Fruit fly (Drosophila melanogaster) whole organism, embryonic: ENCODE measurements around the gene CG13026.

ENCODE experiments used
- CG10267 ChIP-seq: fragments of 200-800 bp; sonication (Bioruptor generic); optimal IDR thresholded peaks from 2 replicates; lab custom pipeline; 2018; ENCODE audit warnings: missing biosample characterization, mild to moderate bottlenecking, missing genetic modification characterization, moderate library complexity
- CG12219 ChIP-seq: fragments of 200-800 bp; sonication (Bioruptor generic); optimal IDR thresholded peaks from 3 replicates; lab custom pipeline; 2018; ENCODE audit warnings: missing biosample characterization, mild to moderate bottlenecking, missing genetic modification characterization
- CG13424 ChIP-seq: fragments of 200-800 bp; sonication (Bioruptor generic); optimal IDR thresholded peaks from 2 replicates; lab custom pipeline; 2019; ENCODE audit warnings: missing biosample characterization, mild to moderate bottlenecking, missing genetic modification characterization, moderate library complexity
- CG14050 ChIP-seq: fragments of 200-800 bp; sonication (Bioruptor generic); IDR thresholded peaks from 3 replicates; pipeline ENCODE4 v1.3.6; 2022; ENCODE audit warnings: missing biosample characterization, missing genetic modification characterization
- CG15514 ChIP-seq: fragments of 200-800 bp; sonication (Bioruptor generic); optimal IDR thresholded peaks from 3 replicates; lab custom pipeline; 2017; ENCODE audit warnings: missing biosample characterization, missing genetic modification characterization, mild to moderate bottlenecking, moderate library complexity, missing genetic modification reagents
- CG2120 ChIP-seq: fragments of 200-800 bp; sonication (Bioruptor generic); optimal IDR thresholded peaks from 3 replicates; lab custom pipeline; 2016; ENCODE audit warnings: missing biosample characterization, missing genetic modification characterization
- CG2889 ChIP-seq: fragments of 200-800 bp; sonication (Bioruptor generic); IDR thresholded peaks from 3 replicates; pipeline ENCODE4 v1.3.6; 2022; ENCODE audit warnings: missing biosample characterization, missing genetic modification characterization
- CG30020 ChIP-seq: fragments of 200-800 bp; optimal IDR thresholded peaks from 2 replicates; lab custom pipeline; 2019; ENCODE audit warnings: missing biosample characterization, mild to moderate bottlenecking, missing genetic modification characterization, moderate library complexity
- CG34422 ChIP-seq: fragments of 200-800 bp; sonication (Bioruptor generic); IDR thresholded peaks from 3 replicates; pipeline ENCODE4 v1.3.6; 2022; ENCODE audit warnings: missing biosample characterization, missing genetic modification characterization
- CG4360 ChIP-seq: fragments of 200-800 bp; sonication (Bioruptor generic); IDR thresholded peaks from 2 replicates; pipeline ENCODE4 v1.3.6; 2022; ENCODE audit warnings: missing biosample characterization, missing genetic modification characterization
- CG5953 ChIP-seq: fragments of 200-800 bp; sonication (Bioruptor generic); IDR thresholded peaks from 2 replicates; pipeline ENCODE4 v1.3.6; 2022; ENCODE audit warnings: missing biosample characterization, missing genetic modification characterization
- CG6765 ChIP-seq: fragments of 200-800 bp; sonication (Bioruptor generic); optimal IDR thresholded peaks from 3 replicates; lab custom pipeline; 2017; ENCODE audit warnings: missing biosample characterization, mild to moderate bottlenecking, missing genetic modification characterization
- CG6791 ChIP-seq: fragments of 200-800 bp; sonication (Bioruptor generic); IDR thresholded peaks from 3 replicates; pipeline ENCODE4 v1.3.6; 2022; ENCODE audit warnings: missing biosample characterization, missing genetic modification characterization; ENCODE audit not compliant: partially characterized antibody
- CG8290 ChIP-seq, 3 experiments: fragments of 200-800 bp; sonication (Bioruptor generic); optimal IDR thresholded peaks; 2 replicates each; lab custom pipeline; 2016 to 2019; ENCODE audit warnings: missing biosample characterization in 3 of 3, missing genetic modification characterization in 3 of 3, mild to moderate bottlenecking in 2 of 3, moderate library complexity in 1 of 3
- CTCF ChIP-seq: fragments of 200-800 bp; sonication (Bioruptor generic); optimal IDR thresholded peaks from 2 replicates; lab custom pipeline; 2017; ENCODE audit warnings: missing biosample characterization, mild to moderate bottlenecking, missing genetic modification characterization, moderate library complexity
- D19B ChIP-seq: fragments of 200-800 bp; sonication (Bioruptor generic); optimal IDR thresholded peaks from 2 replicates; lab custom pipeline; 2017; ENCODE audit warnings: missing biosample characterization, mild to moderate bottlenecking, missing genetic modification characterization
- Dbx ChIP-seq: fragments of 200-800 bp; sonication (Bioruptor generic); IDR thresholded peaks from 3 replicates; pipeline ENCODE4 v1.3.6; 2022; ENCODE audit warnings: missing biosample characterization, missing genetic modification characterization
- Ets65A ChIP-seq: fragments of 200-800 bp; sonication (Bioruptor generic); peaks from one replicate; lab custom pipeline; 2016; ENCODE audit warnings: missing biosample characterization, missing genetic modification characterization
- Fer1 ChIP-seq: fragments of 200-800 bp; sonication (Bioruptor generic); optimal IDR thresholded peaks from 2 replicates; lab custom pipeline; 2017; ENCODE audit warnings: missing biosample characterization, mild to moderate bottlenecking, missing genetic modification characterization
- Hand ChIP-seq: fragments of 200-800 bp; sonication (Bioruptor generic); optimal IDR thresholded peaks from 2 replicates; lab custom pipeline; 2017; ENCODE audit warnings: mild to moderate bottlenecking, missing biosample characterization, missing genetic modification reagents, missing genetic modification characterization
- Mes4 ChIP-seq: fragments of 200-800 bp; sonication (Bioruptor generic); optimal IDR thresholded peaks from 2 replicates; lab custom pipeline; 2016; ENCODE audit warnings: missing biosample characterization, missing genetic modification characterization
- NC2β ChIP-seq: fragments of 200-800 bp; sonication (Bioruptor generic); optimal IDR thresholded peaks from 2 replicates; lab custom pipeline; 2016; ENCODE audit warnings: missing biosample characterization, missing genetic modification characterization
- Neu2 ChIP-seq: fragments of 200-800 bp; sonication (Bioruptor generic); optimal IDR thresholded peaks from 3 replicates; lab custom pipeline; 2016; ENCODE audit warnings: missing biosample characterization, missing genetic modification characterization, borderline replicate concordance
- Opbp ChIP-seq: fragments of 200-800 bp; sonication (Bioruptor generic); IDR thresholded peaks from 3 replicates; pipeline ENCODE4 v1.3.6; 2022; ENCODE audit warnings: missing biosample characterization, missing genetic modification characterization; ENCODE audit not compliant: partially characterized antibody
- PHDP ChIP-seq: fragments of 200-800 bp; sonication (Bioruptor generic); optimal IDR thresholded peaks from 3 replicates; lab custom pipeline; 2018; ENCODE audit warnings: missing biosample characterization, mild to moderate bottlenecking, missing genetic modification characterization, moderate library complexity
- Sox100B ChIP-seq: fragments of 200-800 bp; sonication (Bioruptor generic); optimal IDR thresholded peaks from 3 replicates; lab custom pipeline; 2018; ENCODE audit warnings: missing biosample characterization, mild to moderate bottlenecking, missing genetic modification characterization
- Taf1 ChIP-seq: fragments of 200-800 bp; sonication (Bioruptor generic); IDR thresholded peaks from 2 replicates; pipeline ENCODE4 v1.3.6; 2022; ENCODE audit warnings: missing biosample characterization, missing genetic modification characterization
- Tbp ChIP-seq: fragments of >200 bp; optimal IDR thresholded peaks from 2 replicates; lab custom pipeline; 2018; ENCODE audit warnings: missing biosample characterization, missing genetic modification characterization
- Trl ChIP-seq, 3 experiments: fragments of >200 bp in 2 of 3; fragments of 200-800 bp in 1 of 3; sonication (Bioruptor generic) in 1 of 3; optimal IDR thresholded peaks; 2 replicates in 1 of 3; 3 replicates in 2 of 3; lab custom pipeline; 2016 to 2017; ENCODE audit warnings: missing biosample characterization in 1 of 3, missing genetic modification characterization in 1 of 3
- abd-A ChIP-seq: fragments of 200-800 bp; sonication (Bioruptor generic); optimal IDR thresholded peaks from 3 replicates; lab custom pipeline; 2019; ENCODE audit warnings: missing biosample characterization, mild to moderate bottlenecking, missing genetic modification characterization, moderate library complexity
- ase ChIP-seq: fragments of 200-800 bp; sonication (Bioruptor generic); IDR thresholded peaks from 3 replicates; pipeline ENCODE4 v1.3.6; 2022; ENCODE audit warnings: missing biosample characterization, missing genetic modification characterization
- cad ChIP-seq: fragments of >200 bp; optimal IDR thresholded peaks from 2 replicates; lab custom pipeline; 2017; ENCODE audit warnings: missing biosample characterization, missing genetic modification characterization
- da ChIP-seq: fragments of 200-800 bp; sonication (Bioruptor generic); optimal IDR thresholded peaks from 2 replicates; lab custom pipeline; 2016; ENCODE audit warnings: missing biosample characterization, missing genetic modification characterization
- dan ChIP-seq: fragments of 200-800 bp; sonication (Bioruptor generic); IDR thresholded peaks from 2 replicates; pipeline ENCODE4 v1.3.6; 2022; ENCODE audit warnings: missing biosample characterization, missing genetic modification characterization
- esg ChIP-seq: fragments of 200-800 bp; sonication (Bioruptor generic); conservative IDR thresholded peaks from 2 replicates; pipeline ENCODE4 v1.3.6; 2022; ENCODE audit warnings: missing biosample characterization, missing genetic modification characterization
- fd3F ChIP-seq: fragments of 200-800 bp; sonication (Bioruptor generic); optimal IDR thresholded peaks from 2 replicates; lab custom pipeline; 2018; ENCODE audit warnings: missing biosample characterization, mild to moderate bottlenecking, missing genetic modification characterization, moderate library complexity
- gcm2 ChIP-seq: fragments of 200-800 bp; sonication (Bioruptor generic); optimal IDR thresholded peaks from 2 replicates; lab custom pipeline; 2016; ENCODE audit warnings: missing biosample characterization, missing genetic modification characterization
- hkb ChIP-seq, 2 experiments: fragments of 200-800 bp in 1 of 2; fragments of >200 bp in 1 of 2; sonication (Bioruptor generic) in 1 of 2; IDR thresholded peaks in 1 of 2; optimal IDR thresholded peaks in 1 of 2; 2 replicates each; pipeline versions ENCODE4 v1.3.6 to Lab custom; 2017 to 2022; ENCODE audit warnings: missing biosample characterization in 1 of 2, missing genetic modification characterization in 1 of 2
- jigr1 ChIP-seq: fragments of 200-800 bp; sonication (Bioruptor generic); IDR thresholded peaks from 3 replicates; pipeline ENCODE4 v1.3.6; 2022; ENCODE audit warnings: missing biosample characterization, missing genetic modification characterization
- knrl ChIP-seq: fragments of 200-800 bp; sonication (Bioruptor generic); IDR thresholded peaks from 3 replicates; pipeline ENCODE4 v1.3.6; 2022; ENCODE audit warnings: missing biosample characterization, missing genetic modification characterization; ENCODE audit not compliant: partially characterized antibody
- nau ChIP-seq: fragments of 200-800 bp; sonication (Bioruptor generic); optimal IDR thresholded peaks from 3 replicates; lab custom pipeline; 2017; ENCODE audit warnings: missing biosample characterization, mild to moderate bottlenecking, missing genetic modification characterization, missing genetic modification reagents
- nom ChIP-seq: fragments of 200-800 bp; sonication (Bioruptor generic); optimal IDR thresholded peaks from 2 replicates; lab custom pipeline; 2017; ENCODE audit warnings: missing biosample characterization, missing genetic modification characterization, mild to moderate bottlenecking, moderate library complexity, missing genetic modification reagents
- pzg ChIP-seq: fragments of 200-800 bp; sonication (Bioruptor generic); optimal IDR thresholded peaks from 3 replicates; lab custom pipeline; 2018; ENCODE audit warnings: missing biosample characterization, mild to moderate bottlenecking, missing genetic modification characterization, moderate library complexity
- repo ChIP-seq: fragments of 200-800 bp; sonication (Bioruptor generic); optimal IDR thresholded peaks from 2 replicates; lab custom pipeline; 2016; ENCODE audit warnings: missing biosample characterization, missing genetic modification characterization
- sim ChIP-seq: fragments of 200-800 bp; sonication (Bioruptor generic); IDR thresholded peaks from 2 replicates; pipeline ENCODE4 v1.3.6; 2022; ENCODE audit warnings: missing biosample characterization, missing genetic modification characterization
- slp2 ChIP-seq: fragments of 200-800 bp; sonication (Bioruptor generic); optimal IDR thresholded peaks from 2 replicates; lab custom pipeline; 2016; ENCODE audit warnings: missing biosample characterization, missing genetic modification characterization
- sob ChIP-seq: fragments of 200-800 bp; sonication (Bioruptor generic); IDR thresholded peaks from 2 replicates; pipeline ENCODE4 v1.3.6; 2022; ENCODE audit warnings: missing biosample characterization, missing genetic modification characterization
- sqz ChIP-seq: fragments of 200-800 bp; sonication (Bioruptor generic); optimal IDR thresholded peaks from 3 replicates; lab custom pipeline; 2018; ENCODE audit warnings: missing biosample characterization, mild to moderate bottlenecking, missing genetic modification characterization
- vnd ChIP-seq: fragments of 200-800 bp; sonication (Bioruptor generic); IDR thresholded peaks from 3 replicates; pipeline ENCODE4 v1.3.6; 2022; ENCODE audit warnings: missing biosample characterization, missing genetic modification characterization; ENCODE audit not compliant: partially characterized antibody
- wek ChIP-seq: fragments of 200-800 bp; sonication (Bioruptor generic); optimal IDR thresholded peaks from 3 replicates; lab custom pipeline; 2018; ENCODE audit warnings: missing biosample characterization, mild to moderate bottlenecking, missing genetic modification characterization, moderate library complexity

Gene CG13026

DNA sequence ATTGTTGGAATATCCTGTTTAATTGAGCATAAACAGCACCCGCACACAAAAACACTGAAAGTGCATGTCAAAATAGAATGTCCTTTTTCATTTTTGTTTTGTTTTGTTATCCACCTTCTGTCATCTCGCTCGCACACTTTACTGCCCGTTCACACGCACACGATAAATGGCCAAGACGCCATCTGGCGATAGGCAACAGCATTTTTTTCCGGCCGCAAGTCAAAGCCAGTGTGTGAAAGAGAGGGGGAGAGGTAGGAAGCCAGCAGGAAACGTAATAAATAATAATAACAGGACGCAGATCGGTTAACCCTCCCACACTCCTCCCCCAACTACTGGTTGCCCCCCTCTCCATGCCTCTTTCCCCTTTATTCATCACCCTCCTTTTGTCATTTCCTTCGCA is 43.9 kb upstream of the CG13026 start (continued):
- peak; percentile 72 for TF ChIP-seq abd-A
- TF ChIP-seq slp2 (GFP tag; lab: Kevin White, UChicago) = no peak
- peak; percentile 8 for TF ChIP-seq CG10267
- 0 out of 3 replicates have a peak, but pooled peaks have one; percentile 37 for TF ChIP-seq knrl (GFP tag; lab: Robert Waterston, UW)
- TF ChIP-seq da = peak; percentile 12
- peak; percentile 9 for TF ChIP-seq cad (GFP tag; lab: Kevin White, UChicago)
- no peak for TF ChIP-seq CG5953 (GFP tag; lab: Robert Waterston, UW)
- 0 out of 2 replicates have a peak, but pooled peaks have one; percentile 17 for TF ChIP-seq sob (GFP tag; lab: Robert Waterston, UW)
- TF ChIP-seq CTCF (GFP tag; lab: Kevin White, UChicago) = peak; percentile 92
- TF ChIP-seq gcm2 = no peak
- TF ChIP-seq Hand (GFP tag; lab: Kevin White, UChicago) = no peak
- TF ChIP-seq CG8290 (GFP tag; optimal IDR thresholded peaks at IDR 0.05; lab: Kevin White, UChicago) = no peak
- TF ChIP-seq CG8290 (tag; optimal IDR thresholded peaks at IDR 0.05; lab: Kevin White, UChicago) = no peak
- TF ChIP-seq Neu2 = no peak
- no peak for TF ChIP-seq CG2889 (GFP tag; lab: Robert Waterston, UW)
- peak; percentile 57; the same call in 2 of the 3 replicates for TF ChIP-seq ase (GFP tag; lab: Robert Waterston, UW)
- no peak for TF ChIP-seq fd3F (GFP tag; lab: Kevin White, UChicago)
- TF ChIP-seq CG30020 (tag; lab: Kevin White, UChicago) = no peak
- no peak for TF ChIP-seq hkb (optimal IDR thresholded peaks at IDR 0.05; lab: Kevin White, UChicago)
- TF ChIP-seq hkb (GFP tag; IDR thresholded peaks at IDR 0.05; lab: Robert Waterston, UW) = peak; percentile 29; the same call in 1 of the 2 replicates
- peak; percentile 91 for TF ChIP-seq sqz (GFP tag; lab: Kevin White, UChicago)
- peak; percentile 12 for TF ChIP-seq CG15514 (GFP tag; lab: Kevin White, UChicago)
- TF ChIP-seq NC2β (GFP tag; lab: Kevin White, UChicago) = peak; percentile 8
- TF ChIP-seq Fer1 (GFP tag; lab: Kevin White, UChicago) = peak; percentile 43
- TF ChIP-seq Sox100B (GFP tag; lab: Kevin White, UChicago) = peak; percentile 26
- TF ChIP-seq CG13424 = no peak
- peak; percentile 61 for TF ChIP-seq wek (GFP tag; lab: Kevin White, UChicago)
- TF ChIP-seq dan (GFP tag; lab: Robert Waterston, UW) = no peak
- no peak for TF ChIP-seq Dbx (GFP tag; lab: Robert Waterston, UW)
- no peak for TF ChIP-seq sim (GFP tag; lab: Robert Waterston, UW)
- TF ChIP-seq CG14050 (GFP tag; lab: Robert Waterston, UW) = no peak
- no peak for TF ChIP-seq Tbp
- TF ChIP-seq Opbp (GFP tag; lab: Robert Waterston, UW) = 0 out of 3 replicates have a peak, but pooled peaks have one; percentile 29
- peak; percentile 47; the same call in 2 of the 3 replicates for TF ChIP-seq CG34422 (GFP tag; lab: Robert Waterston, UW)
- no peak for TF ChIP-seq PHDP (tag; lab: Kevin White, UChicago)
- peak; percentile 38 for TF ChIP-seq Mes4 (GFP tag; lab: Kevin White, UChicago)
- TF ChIP-seq CG2120 (GFP tag; lab: Kevin White, UChicago) = no peak
- TF ChIP-seq Taf1 (GFP tag; lab: Robert Waterston, UW) = no peak
- TF ChIP-seq CG12219 (GFP tag; lab: Kevin White, UChicago) = peak; percentile 29
- TF ChIP-seq D19B (GFP tag; lab: Kevin White, UChicago) = no peak
- TF ChIP-seq repo = no peak
- TF ChIP-seq CG6791 = peak; percentile 42; the same call in 1 of the 3 replicates
- peak; percentile 74 for TF ChIP-seq nom (GFP tag; lab: Kevin White, UChicago)
- peak; percentile 59 for TF ChIP-seq CG6765 (GFP tag; lab: Kevin White, UChicago)
- no peak for TF ChIP-seq esg (GFP tag; lab: Robert Waterston, UW)
- no peak for TF ChIP-seq nau
- no peak for TF ChIP-seq jigr1 (GFP tag; lab: Robert Waterston, UW)
- TF ChIP-seq Trl (optimal IDR thresholded peaks at IDR 0.05; lab: Kevin White, UChicago) = no peak
- peak; percentile 7 for TF ChIP-seq Trl (GFP tag; optimal IDR thresholded peaks at IDR 0.05; lab: Kevin White, UChicago)
- TF ChIP-seq pzg (GFP tag; lab: Kevin White, UChicago) = no peak
- peak; percentile 81 for TF ChIP-seq Ets65A (GFP tag; lab: Kevin White, UChicago)
- TF ChIP-seq vnd (GFP tag; lab: Robert Waterston, UW) = no peak
- 0 out of 2 replicates have a peak, but pooled peaks have one; percentile 29 for TF ChIP-seq CG4360 (GFP tag; lab: Robert Waterston, UW)
